Fruit fly (Drosophila melanogaster) whole organism, embryonic: Measurements from ENCODE around the gene CG43672.
A peak's percentile ranks its signal among the peaks of the same experiment; 100 is the strongest.

Experiments used
- Aef1 ChIP-seq: fragments of 200-800 bp; sonication (Bioruptor generic); IDR thresholded peaks from 3 replicates; pipeline ENCODE4 v1.3.6; 2022; ENCODE audit warnings: missing biosample characterization, missing genetic modification characterization
- Atf-2 ChIP-seq: fragments of 200-800 bp; sonication (Bioruptor generic); optimal IDR thresholded peaks from 2 replicates; lab custom pipeline; 2016; ENCODE audit warnings: missing biosample characterization, missing genetic modification characterization
- Bdp1 ChIP-seq: fragments of 200-800 bp; sonication (Bioruptor generic); optimal IDR thresholded peaks from 3 replicates; lab custom pipeline; 2016; ENCODE audit warnings: missing biosample characterization, missing genetic modification characterization
- CG10274 ChIP-seq: fragments of 200-800 bp; sonication (Bioruptor generic); optimal IDR thresholded peaks from 3 replicates; lab custom pipeline; 2017; ENCODE audit warnings: missing biosample characterization, mild to moderate bottlenecking, missing genetic modification characterization
- CG10565 ChIP-seq: fragments of 200-800 bp; sonication (Bioruptor generic); optimal IDR thresholded peaks from 3 replicates; lab custom pipeline; 2016; ENCODE audit warnings: missing biosample characterization, mild to moderate bottlenecking, missing genetic modification characterization
- CG12236 ChIP-seq: fragments of 200-800 bp; sonication (Bioruptor generic); optimal IDR thresholded peaks from 2 replicates; lab custom pipeline; 2016; ENCODE audit warnings: missing biosample characterization, missing genetic modification characterization
- CG12299 ChIP-seq: fragments of 200-800 bp; sonication (Bioruptor generic); optimal IDR thresholded peaks from 2 replicates; lab custom pipeline; 2018; ENCODE audit warnings: missing biosample characterization, mild to moderate bottlenecking, missing genetic modification characterization
- CG13123 ChIP-seq: fragments of 200-800 bp; sonication (Bioruptor generic); optimal IDR thresholded peaks from 2 replicates; lab custom pipeline; 2016; ENCODE audit warnings: missing biosample characterization, missing genetic modification characterization
- CG15269 ChIP-seq: fragments of 200-800 bp; sonication (Bioruptor generic); optimal IDR thresholded peaks from 2 replicates; lab custom pipeline; 2018; ENCODE audit warnings: missing biosample characterization, mild to moderate bottlenecking, missing genetic modification characterization, moderate library complexity
- CG1603 ChIP-seq: fragments of 200-800 bp; sonication (Bioruptor generic); optimal IDR thresholded peaks from 2 replicates; lab custom pipeline; 2019; ENCODE audit warnings: missing biosample characterization, mild to moderate bottlenecking, missing genetic modification characterization, moderate library complexity
- CG17802 ChIP-seq: fragments of 200-800 bp; sonication (Bioruptor generic); optimal IDR thresholded peaks from 2 replicates; lab custom pipeline; 2018; ENCODE audit warnings: missing biosample characterization, mild to moderate bottlenecking, missing genetic modification characterization, moderate library complexity
- CG30020 ChIP-seq: fragments of 200-800 bp; optimal IDR thresholded peaks from 2 replicates; lab custom pipeline; 2019; ENCODE audit warnings: missing biosample characterization, mild to moderate bottlenecking, missing genetic modification characterization, moderate library complexity
- CG32767 ChIP-seq: fragments of 200-800 bp; sonication (Bioruptor generic); IDR thresholded peaks from 2 replicates; pipeline ENCODE4 v1.3.6; 2022; ENCODE audit warnings: missing biosample characterization, missing genetic modification characterization
- CG3407 ChIP-seq: fragments of 200-800 bp; sonication (Bioruptor generic); optimal IDR thresholded peaks from 2 replicates; lab custom pipeline; 2018; ENCODE audit warnings: missing biosample characterization, mild to moderate bottlenecking, missing genetic modification characterization
- CG43689 ChIP-seq: fragments of 200-800 bp; sonication (Bioruptor generic); IDR thresholded peaks from 2 replicates; pipeline ENCODE4 v1.3.6; 2022; ENCODE audit warnings: missing biosample characterization, missing genetic modification characterization
- CG4617 ChIP-seq: fragments of 200-800 bp; sonication (Bioruptor generic); optimal IDR thresholded peaks from 3 replicates; lab custom pipeline; 2016; ENCODE audit warnings: missing biosample characterization, missing genetic modification characterization, borderline replicate concordance
- CG5180 ChIP-seq: fragments of 200-800 bp; sonication (Bioruptor generic); optimal IDR thresholded peaks from 3 replicates; lab custom pipeline; 2017; ENCODE audit warnings: missing biosample characterization, missing genetic modification characterization, mild to moderate bottlenecking, moderate library complexity, missing genetic modification reagents
- CHES-1-like ChIP-seq: fragments of 200-800 bp; sonication (Bioruptor generic); optimal IDR thresholded peaks from 2 replicates; lab custom pipeline; 2016; ENCODE audit warnings: missing biosample characterization, missing genetic modification characterization
- D19B ChIP-seq: fragments of 200-800 bp; sonication (Bioruptor generic); optimal IDR thresholded peaks from 2 replicates; lab custom pipeline; 2017; ENCODE audit warnings: missing biosample characterization, mild to moderate bottlenecking, missing genetic modification characterization
- Dll ChIP-seq: fragments of 200-800 bp; sonication (Bioruptor generic); IDR thresholded peaks from 4 replicates; pipeline ENCODE4 v1.3.6; 2022; ENCODE audit warnings: missing biosample characterization, missing genetic modification characterization; ENCODE audit not compliant: partially characterized antibody
- Fer2 ChIP-seq: fragments of 200-800 bp; sonication (Bioruptor generic); optimal IDR thresholded peaks from 2 replicates; lab custom pipeline; 2018; ENCODE audit warnings: missing biosample characterization, mild to moderate bottlenecking, missing genetic modification characterization, moderate library complexity
- Fer3 ChIP-seq: fragments of 200-800 bp; sonication (Bioruptor generic); optimal IDR thresholded peaks from 2 replicates; lab custom pipeline; 2018; ENCODE audit warnings: missing biosample characterization, mild to moderate bottlenecking, missing genetic modification characterization, moderate library complexity
- HLH4C ChIP-seq: fragments of 200-800 bp; sonication (Bioruptor generic); IDR thresholded peaks from 3 replicates; pipeline ENCODE4 v1.3.6; 2022; ENCODE audit warnings: missing biosample characterization, missing genetic modification characterization; ENCODE audit not compliant: partially characterized antibody
- HmgZ ChIP-seq: fragments of 200-800 bp; sonication (Bioruptor generic); optimal IDR thresholded peaks from 2 replicates; lab custom pipeline; 2018; ENCODE audit warnings: missing biosample characterization, mild to moderate bottlenecking, missing genetic modification characterization
- Jarid2 ChIP-seq: fragments of 200-800 bp; sonication (Bioruptor generic); optimal IDR thresholded peaks from 3 replicates; lab custom pipeline; 2017; ENCODE audit warnings: mild to moderate bottlenecking, missing biosample characterization, missing genetic modification reagents, missing genetic modification characterization
- NfI ChIP-seq: fragments of 200-800 bp; sonication (Bioruptor generic); optimal IDR thresholded peaks from 3 replicates; lab custom pipeline; 2018; ENCODE audit warnings: missing biosample characterization, mild to moderate bottlenecking, missing genetic modification characterization, moderate library complexity
- PHDP ChIP-seq: fragments of 200-800 bp; sonication (Bioruptor generic); optimal IDR thresholded peaks from 3 replicates; lab custom pipeline; 2018; ENCODE audit warnings: missing biosample characterization, mild to moderate bottlenecking, missing genetic modification characterization, moderate library complexity
- TFAM ChIP-seq: fragments of 200-800 bp; sonication (Bioruptor generic); optimal IDR thresholded peaks from 2 replicates; lab custom pipeline; 2017; ENCODE audit warnings: missing biosample characterization, missing genetic modification characterization, inconsistent platforms
- al ChIP-seq: fragments of 200-800 bp; sonication (Bioruptor generic); IDR thresholded peaks from 2 replicates; pipeline ENCODE4 v1.3.6; 2022; ENCODE audit warnings: missing biosample characterization, missing genetic modification characterization
- amos ChIP-seq: fragments of 200-800 bp; sonication (Bioruptor generic); IDR thresholded peaks from 2 replicates; pipeline ENCODE4 v1.3.6; 2022; ENCODE audit warnings: missing biosample characterization, missing genetic modification characterization; ENCODE audit not compliant: partially characterized antibody
- ato ChIP-seq: fragments of 200-800 bp; sonication (Bioruptor generic); IDR thresholded peaks from 2 replicates; pipeline ENCODE4 v1.3.6; 2022; ENCODE audit warnings: missing biosample characterization, missing genetic modification characterization; ENCODE audit not compliant: partially characterized antibody
- cg ChIP-seq: fragments of 200-800 bp; sonication (Bioruptor generic); optimal IDR thresholded peaks from 3 replicates; lab custom pipeline; 2019; ENCODE audit warnings: missing biosample characterization, mild to moderate bottlenecking, missing genetic modification characterization, moderate library complexity
- chm ChIP-seq: fragments of 200-800 bp; sonication (Bioruptor generic); IDR thresholded peaks from 2 replicates; pipeline ENCODE4 v1.3.6; 2022; ENCODE audit warnings: missing biosample characterization, missing genetic modification characterization
- corto ChIP-seq: fragments of 200-800 bp; sonication (Bioruptor generic); optimal IDR thresholded peaks from 2 replicates; lab custom pipeline; 2016; ENCODE audit warnings: missing biosample characterization, mild to moderate bottlenecking, missing genetic modification characterization, moderate library complexity
- dm ChIP-seq: fragments of 200-800 bp; sonication (Bioruptor generic); optimal IDR thresholded peaks from 3 replicates; lab custom pipeline; 2016; ENCODE audit warnings: missing biosample characterization, missing genetic modification characterization
- grau ChIP-seq: fragments of 200-800 bp; optimal IDR thresholded peaks from 3 replicates; lab custom pipeline; 2019; ENCODE audit warnings: missing biosample characterization, mild to moderate bottlenecking, missing genetic modification characterization, moderate library complexity
- her ChIP-seq: fragments of 200-800 bp; sonication (Bioruptor generic); optimal IDR thresholded peaks from 2 replicates; lab custom pipeline; 2016; ENCODE audit warnings: missing biosample characterization, missing genetic modification characterization
- jigr1 ChIP-seq: fragments of 200-800 bp; sonication (Bioruptor generic); IDR thresholded peaks from 3 replicates; pipeline ENCODE4 v1.3.6; 2022; ENCODE audit warnings: missing biosample characterization, missing genetic modification characterization
- mam ChIP-seq: fragments of 200-800 bp; sonication (Bioruptor generic); optimal IDR thresholded peaks from 3 replicates; lab custom pipeline; 2016; ENCODE audit warnings: missing biosample characterization, missing genetic modification characterization
- odd ChIP-seq: fragments of 200-800 bp; sonication (Bioruptor generic); optimal IDR thresholded peaks from 2 replicates; lab custom pipeline; 2017; ENCODE audit warnings: missing biosample characterization, mild to moderate bottlenecking, missing genetic modification characterization
- onecut ChIP-seq: fragments of 200-800 bp; sonication (Bioruptor generic); IDR thresholded peaks from 2 replicates; pipeline ENCODE4 v1.3.6; 2022; ENCODE audit warnings: missing biosample characterization, missing genetic modification characterization
- otp ChIP-seq: fragments of 200-800 bp; sonication (Bioruptor generic); IDR thresholded peaks from 3 replicates; pipeline ENCODE4, ENCODE4 v1.3.6; 2022; ENCODE audit warnings: missing biosample characterization, missing genetic modification characterization
- pnt ChIP-seq: fragments of 200-800 bp; sonication (Bioruptor generic); optimal IDR thresholded peaks from 3 replicates; lab custom pipeline; 2016; ENCODE audit warnings: missing biosample characterization, missing genetic modification characterization
- sc ChIP-seq, 3 experiments: fragments of >200 bp in 2 of 3; fragments of 200-800 bp in 1 of 3; sonication (Bioruptor generic) in 1 of 3; optimal IDR thresholded peaks; 2 replicates in 2 of 3; 3 replicates in 1 of 3; lab custom pipeline; 2017; ENCODE audit warnings: mild to moderate bottlenecking in 1 of 3, missing biosample characterization in 1 of 3, missing genetic modification characterization in 1 of 3, missing genetic modification reagents in 1 of 3
- sr ChIP-seq: fragments of 200-800 bp; sonication (Bioruptor generic); IDR thresholded peaks from 3 replicates; pipeline ENCODE4 v1.3.6; 2022; ENCODE audit warnings: missing biosample characterization, missing genetic modification characterization
- ssp ChIP-seq: fragments of 200-800 bp; sonication (Bioruptor generic); IDR thresholded peaks from 2 replicates; pipeline ENCODE4 v1.3.6; 2022; ENCODE audit warnings: missing biosample characterization, missing genetic modification characterization
- vnd ChIP-seq: fragments of 200-800 bp; sonication (Bioruptor generic); IDR thresholded peaks from 3 replicates; pipeline ENCODE4 v1.3.6; 2022; ENCODE audit warnings: missing biosample characterization, missing genetic modification characterization; ENCODE audit not compliant: partially characterized antibody
- zen ChIP-seq: fragments of 200-800 bp; sonication (Bioruptor generic); optimal IDR thresholded peaks from 3 replicates; lab custom pipeline; 2018; ENCODE audit warnings: missing biosample characterization, mild to moderate bottlenecking, missing genetic modification characterization, moderate library complexity

Gene CG43672

dm6 chrX:15745905-15746681 is 26.7 kb upstream of the CG43672 start, which contains the start of the genes CG8944 and CCT6 (continued):
- TF ChIP-seq Jarid2 (GFP tag; lab: Kevin White, UChicago) (no peak), corto (no peak), CG12299 (tag; lab: Kevin White, UChicago) (no peak), ssp (GFP tag; lab: Robert Waterston, UW) (peak; percentile 28; the same call in 1 of the 2 replicates), Bdp1 (GFP tag; lab: Kevin White, UChicago) (no peak), CG1603 (tag; lab: Kevin White, UChicago) (peak; percentile 20), CG10274 (GFP tag; lab: Kevin White, UChicago) (no peak), CG5180 (GFP tag; lab: Kevin White, UChicago) (no peak), CG13123 (GFP tag; lab: Kevin White, UChicago) (no peak), grau (tag; lab: Kevin White, UChicago) (peak; percentile 1), jigr1 (GFP tag; lab: Robert Waterston, UW) (no peak), cg (GFP tag; lab: Kevin White, UChicago) (no peak), HmgZ (tag; lab: Kevin White, UChicago) (no peak), Atf-2 (GFP tag; lab: Kevin White, UChicago) (no peak), otp (no peak), Fer3 (tag; lab: Kevin White, UChicago) (no peak), vnd (GFP tag; lab: Robert Waterston, UW) (peak; percentile 35; the same call in 1 of the 3 replicates), sc (optimal IDR thresholded peaks at IDR 0.05; lab: Kevin White, UChicago) (no peak), sc (GFP tag; optimal IDR thresholded peaks at IDR 0.05; lab: Kevin White, UChicago) (no peak), CG12236 (GFP tag; lab: Kevin White, UChicago) (no peak), Fer2 (tag; lab: Kevin White, UChicago) (no peak), chm (GFP tag; lab: Robert Waterston, UW) (no peak), CG43689 (no peak), her (GFP tag; lab: Kevin White, UChicago) (no peak), CG32767 (no peak), onecut (no peak), Dll (GFP tag; lab: Robert Waterston, UW) (peak; percentile 52; the same call in 1 of the 4 replicates), Aef1 (GFP tag; lab: Robert Waterston, UW) (no peak), dm (GFP tag; lab: Kevin White, UChicago) (no peak), zen (tag; lab: Kevin White, UChicago) (no peak), sr (GFP tag; lab: Robert Waterston, UW) (no peak), TFAM (GFP tag; lab: Kevin White, UChicago) (no peak), CG17802 (tag; lab: Kevin White, UChicago) (no peak), CG15269 (tag; lab: Kevin White, UChicago) (no peak), D19B (GFP tag; lab: Kevin White, UChicago) (no peak), CG3407 (GFP tag; lab: Kevin White, UChicago) (no peak), CG30020 (tag; lab: Kevin White, UChicago) (peak; percentile 4), ato (GFP tag; lab: Robert Waterston, UW) (no peak), mam (GFP tag; lab: Kevin White, UChicago) (no peak), odd (no peak), CHES-1-like (GFP tag; lab: Kevin White, UChicago) (no peak), pnt (GFP tag; lab: Kevin White, UChicago) (no peak), HLH4C (GFP tag; lab: Robert Waterston, UW) (peak; percentile 50; the same call in 1 of the 3 replicates), al (GFP tag; lab: Robert Waterston, UW) (no peak), amos (GFP tag; lab: Robert Waterston, UW) (peak; percentile 49), PHDP (tag; lab: Kevin White, UChicago) (no peak), NfI (GFP tag; lab: Kevin White, UChicago) (no peak), CG4617 (peak; percentile 21), CG10565 (GFP tag; lab: Kevin White, UChicago) (no peak)
